Fruit fly (Drosophila melanogaster) whole organism, embryonic: ENCODE measurements around the gene Cand1.

Source experiments
- CG10431 ChIP-seq: fragments of 200-800 bp; sonication (Bioruptor generic); optimal IDR thresholded peaks from 3 replicates; lab custom pipeline; 2018; ENCODE audit warnings: missing biosample characterization, mild to moderate bottlenecking, missing genetic modification characterization
- CG11247 ChIP-seq: fragments of 200-800 bp; sonication (Bioruptor generic); IDR thresholded peaks from 2 replicates; pipeline ENCODE4 v1.3.6; 2022; ENCODE audit warnings: missing biosample characterization, missing genetic modification characterization
- CG12769 ChIP-seq: fragments of 200-800 bp; sonication (Bioruptor generic); optimal IDR thresholded peaks from 2 replicates; lab custom pipeline; 2019; ENCODE audit warnings: missing biosample characterization, mild to moderate bottlenecking, missing genetic modification characterization, moderate library complexity
- CG2116 ChIP-seq: fragments of 200-800 bp; sonication (Bioruptor generic); optimal IDR thresholded peaks from 3 replicates; lab custom pipeline; 2018; ENCODE audit warnings: missing biosample characterization, mild to moderate bottlenecking, missing genetic modification characterization
- CG34376 ChIP-seq: fragments of 200-800 bp; sonication (Bioruptor generic); optimal IDR thresholded peaks from 2 replicates; lab custom pipeline; 2018; ENCODE audit warnings: missing biosample characterization, mild to moderate bottlenecking, missing genetic modification characterization
- Six4 ChIP-seq: fragments of 200-800 bp; sonication (Bioruptor generic); optimal IDR thresholded peaks from 2 replicates; lab custom pipeline; 2016; ENCODE audit warnings: missing biosample characterization, missing genetic modification characterization
- fd64A ChIP-seq: fragments of 200-800 bp; sonication (Bioruptor generic); optimal IDR thresholded peaks from 3 replicates; lab custom pipeline; 2018; ENCODE audit warnings: missing biosample characterization, mild to moderate bottlenecking, missing genetic modification characterization
- gro ChIP-seq: fragments of 200-800 bp; sonication (Bioruptor generic); optimal IDR thresholded peaks from 2 replicates; lab custom pipeline; 2016; ENCODE audit warnings: missing biosample characterization, missing genetic modification characterization
- rib ChIP-seq: fragments of 200-800 bp; sonication (Bioruptor generic); IDR thresholded peaks from 2 replicates; pipeline ENCODE4 v1.3.6; 2022; ENCODE audit warnings: missing biosample characterization, missing genetic modification characterization
- sug ChIP-seq: fragments of 200-800 bp; optimal IDR thresholded peaks from 2 replicates; lab custom pipeline; 2019; ENCODE audit warnings: missing biosample characterization, mild to moderate bottlenecking, missing genetic modification characterization, moderate library complexity
- ttk ChIP-seq: fragments of 200-800 bp; sonication (Bioruptor generic); IDR thresholded peaks from 2 replicates; pipeline ENCODE4 v2.1.2; 2022; ENCODE audit warnings: missing biosample characterization, missing genetic modification characterization

DNA sequence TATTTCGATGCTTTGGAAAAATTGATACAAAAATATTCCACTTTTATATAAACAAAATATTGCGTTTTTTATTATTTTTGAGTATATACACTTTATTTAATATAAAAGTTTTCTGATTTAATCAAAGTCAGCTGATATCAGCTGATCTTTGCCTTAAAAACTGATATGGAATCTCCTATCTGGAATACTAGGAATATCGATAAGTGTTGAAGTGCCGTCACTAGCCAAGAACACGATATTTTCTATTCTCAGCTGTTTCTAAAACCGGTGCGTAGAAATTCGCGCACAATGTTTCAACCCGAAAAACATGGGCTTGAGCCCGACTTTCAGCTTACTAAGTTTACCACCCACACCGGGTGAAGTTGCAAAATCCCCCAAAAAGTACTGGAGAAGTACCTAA is 20.0 kb downstream of the Cand1 start, which contains the start of gene Sps2:
- TF ChIP-seq rib (GFP tag; lab: Robert Waterston, UW), result no peak
- TF ChIP-seq CG12769, result no peak
- no peak for TF ChIP-seq ttk (GFP tag; lab: Robert Waterston, UW)
- TF ChIP-seq sug (tag; lab: Kevin White, UChicago), result peak; percentile 35
- no peak for TF ChIP-seq CG10431 (GFP tag; lab: Kevin White, UChicago)
- TF ChIP-seq CG34376, result peak; percentile 52
- TF ChIP-seq fd64A (GFP tag; lab: Kevin White, UChicago), result no peak
- no peak for TF ChIP-seq CG11247 (GFP tag; lab: Robert Waterston, UW)
- no peak for TF ChIP-seq Six4 (GFP tag; lab: Kevin White, UChicago)
- TF ChIP-seq gro (GFP tag; lab: Kevin White, UChicago), result no peak
- TF ChIP-seq CG2116, result peak; percentile 24
